Worm (Caenorhabditis elegans): ENCODE measurements around the gene F44A6.3.

ce11 chrX:10230872-10231271, 18.3 kb downstream of the F44A6.3 start:
- TF ChIP-seq fkh-10 (GFP tag; optimal IDR thresholded peaks at IDR 0.05) (no peak), lsy-2 (tag; optimal IDR thresholded peaks at IDR 0.05) (no peak), zag-1 (tag; optimal IDR thresholded peaks at IDR 0.05) (no peak), unc-39 (tag; optimal IDR thresholded peaks at IDR 0.05) (no peak), aly-2 (tag; optimal IDR thresholded peaks at IDR 0.05) (no peak), ama-1 (optimal IDR thresholded peaks at IDR 0.05) (no peak), ceh-28 (tag; optimal IDR thresholded peaks at IDR 0.05) (no peak), nhr-77 (tag; optimal IDR thresholded peaks at IDR 0.05) (no peak), mdl-1 (tag; optimal IDR thresholded peaks at IDR 0.05) (peak in 1 of 2 experiments; percentile 67), madf-5 (GFP tag; IDR thresholded peaks at IDR 0.05) (no peak), snpc-4 (tag; optimal IDR thresholded peaks at IDR 0.05) (no peak), zip-11 (GFP tag; IDR thresholded peaks at IDR 0.05) (no peak), unc-62 (GFP tag; optimal IDR thresholded peaks at IDR 0.05 in 1 of 2) (no peak), unc-62 (tag; optimal IDR thresholded peaks at IDR 0.05) (no peak), fos-1 (tag; optimal IDR thresholded peaks at IDR 0.05) (no peak)
